Worm (Caenorhabditis elegans): ENCODE measurements around the gene sup-10.
"Not testable (repeated sequence)": the region's sequence is repeated elsewhere in the genome, so short reads cannot be mapped to it uniquely, and the experiment has no call there.

Gene sup-10

ce11 chrX:17579011-17579410 is 50.9 kb downstream of the sup-10 start, which contains the start of gene F39B3.3:
Gene F39B3.3 (minus strand): TSS chrX:17579111.
- TF ChIP-seq die-1 (tag; optimal IDR thresholded peaks at IDR 0.05); F52B5.7 (tag; optimal IDR thresholded peaks at IDR 0.05); cebp-2 (GFP tag; IDR thresholded peaks at IDR 0.05): not testable (repeated sequence)

ce11 chrX:17579779-17580178 is 51.6 kb downstream of the sup-10 start, which contains the start of gene frpr-7:
Gene frpr-7 (minus strand): TSS chrX:17579879.
- TF ChIP-seq ztf-25 (GFP tag; IDR thresholded peaks at IDR 0.05), result no peak
- TF ChIP-seq D2030.7 (GFP tag; IDR thresholded peaks at IDR 0.05), result no peak
- no peak for TF ChIP-seq lin-40 (tag; optimal IDR thresholded peaks at IDR 0.05)
- TF ChIP-seq ztf-22 (GFP tag; optimal IDR thresholded peaks at IDR 0.05), result no peak
- TF ChIP-seq unc-130 (GFP tag; optimal IDR thresholded peaks at IDR 0.05), result no peak
- no peak for TF ChIP-seq let-526 (GFP tag; IDR thresholded peaks at IDR 0.05)
- TF ChIP-seq ccch-3 (GFP tag; optimal IDR thresholded peaks at IDR 0.05), result no peak
- no peak for TF ChIP-seq F55B11.4 (tag; optimal IDR thresholded peaks at IDR 0.05; ENCODE audit: borderline replicate concordance, insufficient read depth)
- no peak for TF ChIP-seq ztf-26 (tag; optimal IDR thresholded peaks at IDR 0.05)
- TF ChIP-seq lin-35 (GFP tag; optimal IDR thresholded peaks at IDR 0.05), result no peak
- TF ChIP-seq Y53F4B.3 (GFP tag; IDR thresholded peaks at IDR 0.05), result no peak
- no peak for TF ChIP-seq ZK185.1 (tag; optimal IDR thresholded peaks at IDR 0.05; ENCODE audit: poor library complexity, severe bottlenecking)
- TF ChIP-seq atf-7 (tag; optimal IDR thresholded peaks at IDR 0.05), result no peak
- no peak for TF ChIP-seq K12H6.12 (tag; optimal IDR thresholded peaks at IDR 0.05)
- no peak for TF ChIP-seq ceh-27 (GFP tag; optimal IDR thresholded peaks at IDR 0.05)
- TF ChIP-seq B0261.1 (tag; optimal IDR thresholded peaks at IDR 0.05), result no peak
- TF ChIP-seq ceh-91 (GFP tag; IDR thresholded peaks at IDR 0.05), result no peak
- TF ChIP-seq Y56A3A.18 (GFP tag; IDR thresholded peaks at IDR 0.05), result no peak
- no peak for TF ChIP-seq hrde-1 (tag; optimal IDR thresholded peaks at IDR 0.05; ENCODE audit: borderline replicate concordance)

All from whole organism, young adult.